Worm (Caenorhabditis elegans) whole organism, L1 larva: ENCODE measurements around the gene F41B4.1.

ENCODE experiments used
- C34B4.2 ChIP-seq: sonication (generic microtip); optimal IDR thresholded peaks from 2 replicates; lab custom pipeline; 2017; ENCODE audit warnings: mild to moderate bottlenecking, missing genetic modification characterization, missing compliant biosample characterization
- blmp-1 ChIP-seq: fragments of 150-350 bp; optimal IDR thresholded peaks from 2 replicates; lab custom pipeline; 2014; ENCODE audit warnings: missing biosample characterization, missing genetic modification characterization
- ceh-63 ChIP-seq: fragments of 200-800 bp; sonication (Bioruptor generic); optimal IDR thresholded peaks from 2 replicates; lab custom pipeline; 2018; ENCODE audit warnings: mild to moderate bottlenecking, missing genetic modification characterization, missing compliant biosample characterization
- ceh-8 ChIP-seq: fragments of 200-800 bp; sonication (Bioruptor generic); optimal IDR thresholded peaks from 2 replicates; lab custom pipeline; 2018; ENCODE audit warnings: mild to moderate bottlenecking, missing genetic modification characterization, moderate library complexity, missing compliant biosample characterization
- ceh-82 ChIP-seq, 3 experiments: fragments of 150-350 bp in 1 of 3; sonication (generic microtip) in 2 of 3; optimal IDR thresholded peaks; 2 replicates each; lab custom pipeline; 2014 to 2017; ENCODE audit warnings: missing biosample characterization in 3 of 3, missing genetic modification characterization in 3 of 3
- dpl-1 ChIP-seq, 3 experiments: fragments of 150-350 bp in 2 of 3; sonication (generic microtip) in 1 of 3; optimal IDR thresholded peaks; 2 replicates each; lab custom pipeline; 2014 to 2017; ENCODE audit warnings: missing biosample characterization in 3 of 3, missing genetic modification characterization in 3 of 3, missing genetic modification reagents in 3 of 3
- dsc-1 ChIP-seq: sonication (generic microtip); optimal IDR thresholded peaks from 2 replicates; lab custom pipeline; 2016; ENCODE audit warnings: mild to moderate bottlenecking, missing genetic modification characterization, missing compliant biosample characterization
- efl-1 ChIP-seq, 4 experiments: fragments of 150-350 bp; optimal IDR thresholded peaks in 3 of 4; peaks in 1 of 4; 1 replicate in 1 of 4; 2 replicates in 3 of 4; lab custom pipeline; 2014; ENCODE audit warnings: missing biosample characterization in 2 of 4, missing genetic modification characterization in 2 of 4, missing genetic modification reagents in 2 of 4
- efl-3 ChIP-seq: fragments of 200-800 bp; sonication (Bioruptor generic); optimal IDR thresholded peaks from 2 replicates; lab custom pipeline; 2018; ENCODE audit warnings: mild to moderate bottlenecking, missing genetic modification characterization, missing compliant biosample characterization
- egl-13 ChIP-seq: sonication (generic microtip); optimal IDR thresholded peaks from 2 replicates; lab custom pipeline; 2016; ENCODE audit warnings: missing genotype, missing genetic modification reagents, missing genetic modification characterization, missing compliant biosample characterization
- egl-27 ChIP-seq, 2 experiments: fragments of 150-350 bp in 1 of 2; sonication (generic microtip); optimal IDR thresholded peaks; 3 replicates each; lab custom pipeline; 2017 to 2018; ENCODE audit warnings: missing biosample characterization in 2 of 2, missing genetic modification characterization in 2 of 2, missing genetic modification reagents in 2 of 2
- elt-2 ChIP-seq: sonication (generic microtip); optimal IDR thresholded peaks from 2 replicates; lab custom pipeline; 2016; ENCODE audit warnings: missing genetic modification characterization, mild to moderate bottlenecking, inconsistent platforms, missing compliant biosample characterization, missing genetic modification reagents
- elt-3 ChIP-seq, 6 experiments: fragments of 150-350 bp in 1 of 6; sonication (generic microtip); optimal IDR thresholded peaks; 2 replicates each; lab custom pipeline; 2017 to 2018; ENCODE audit warnings: missing biosample characterization in 6 of 6, missing genetic modification characterization in 6 of 6, inconsistent platforms in 1 of 6
- fkh-4 ChIP-seq: sonication (generic microtip); optimal IDR thresholded peaks from 2 replicates; lab custom pipeline; 2016; ENCODE audit warnings: missing compliant biosample characterization, missing genetic modification characterization, borderline replicate concordance
- grh-1 ChIP-seq: fragments of 200-800 bp; sonication (Bioruptor generic); IDR thresholded peaks from 2 replicates; pipeline ENCODE4 v1.3.6; 2022; ENCODE audit warnings: missing genetic modification reagents, missing genetic modification characterization, missing compliant biosample characterization
- hlh-17 ChIP-seq: fragments of 200-800 bp; sonication (Bioruptor generic); optimal IDR thresholded peaks from 2 replicates; lab custom pipeline; 2018; ENCODE audit warnings: missing genetic modification characterization, mild to moderate bottlenecking, missing compliant biosample characterization, moderate library complexity, borderline replicate concordance
- hpl-2 ChIP-seq: fragments of 150-350 bp; optimal IDR thresholded peaks from 2 replicates; lab custom pipeline; 2014; ENCODE audit warnings: missing biosample characterization, missing genetic modification reagents, missing genetic modification characterization
- irx-1 ChIP-seq: sonication (generic microtip); optimal IDR thresholded peaks from 2 replicates; lab custom pipeline; 2016; ENCODE audit warnings: missing genetic modification characterization, missing compliant biosample characterization
- lin-14 ChIP-seq: fragments of 200-800 bp; sonication (Bioruptor generic); optimal IDR thresholded peaks from 2 replicates; lab custom pipeline; 2018; ENCODE audit warnings: mild to moderate bottlenecking, missing genetic modification characterization, moderate library complexity, missing compliant biosample characterization
- lin-15B ChIP-seq: fragments of 150-350 bp; sonication (generic microtip); optimal IDR thresholded peaks from 3 replicates; lab custom pipeline; 2014; ENCODE audit warnings: missing biosample characterization, missing genetic modification characterization
- lin-35 ChIP-seq, 2 experiments: fragments of 150-350 bp; optimal IDR thresholded peaks; 2 replicates each; lab custom pipeline; 2014; ENCODE audit warnings: missing biosample characterization in 2 of 2, missing genetic modification characterization in 2 of 2, missing genetic modification reagents in 2 of 2
- lir-3 ChIP-seq: sonication (generic microtip); optimal IDR thresholded peaks from 2 replicates; lab custom pipeline; 2016; ENCODE audit warnings: mild to moderate bottlenecking, missing genetic modification characterization, moderate library complexity, missing compliant biosample characterization; ENCODE audit not compliant: poor library complexity
- lsy-2 ChIP-seq, 2 experiments: fragments of 150-350 bp; optimal IDR thresholded peaks; 2 replicates each; lab custom pipeline; 2014; ENCODE audit warnings: missing biosample characterization in 2 of 2, missing genetic modification characterization in 2 of 2
- mdl-1 ChIP-seq, 2 experiments: fragments of 150-350 bp; optimal IDR thresholded peaks; 2 replicates each; lab custom pipeline; 2014 to 2017; ENCODE audit warnings: missing biosample characterization in 2 of 2, missing genetic modification characterization in 2 of 2, inconsistent platforms in 1 of 2
- mep-1 ChIP-seq: fragments of 150-350 bp; optimal IDR thresholded peaks from 2 replicates; lab custom pipeline; 2014; ENCODE audit warnings: missing biosample characterization, missing genetic modification characterization
- nhr-11 ChIP-seq: fragments of 150-350 bp; optimal IDR thresholded peaks from 2 replicates; lab custom pipeline; 2014; ENCODE audit warnings: missing biosample characterization, missing genetic modification characterization
- nhr-12 ChIP-seq: sonication (generic microtip); optimal IDR thresholded peaks from 2 replicates; lab custom pipeline; 2017; ENCODE audit warnings: missing biosample characterization, missing genetic modification characterization
- nhr-19 ChIP-seq: fragments of 200-800 bp; sonication (Bioruptor generic); conservative IDR thresholded peaks from 2 replicates; pipeline ENCODE4 v1.3.6; 2022; ENCODE audit warnings: missing genetic modification characterization, missing compliant biosample characterization
- nhr-47 ChIP-seq: sonication (generic microtip); optimal IDR thresholded peaks from 2 replicates; lab custom pipeline; 2016; ENCODE audit warnings: mild to moderate bottlenecking, missing genetic modification characterization, moderate library complexity, missing compliant biosample characterization
- nhr-76 ChIP-seq: sonication (generic microtip); optimal IDR thresholded peaks from 2 replicates; lab custom pipeline; 2017; ENCODE audit warnings: missing biosample characterization, missing genetic modification characterization
- nhr-84 ChIP-seq: sonication (generic microtip); optimal IDR thresholded peaks from 2 replicates; lab custom pipeline; 2017; ENCODE audit warnings: missing biosample characterization, missing genetic modification characterization
- nhr-85 ChIP-seq: sonication (generic microtip); peaks from one replicate; lab custom pipeline; 2016; ENCODE audit warnings: missing genetic modification characterization, inconsistent platforms, missing compliant biosample characterization
- nhr-90 ChIP-seq: sonication (generic microtip); optimal IDR thresholded peaks from 2 replicates; lab custom pipeline; 2016; ENCODE audit warnings: mild to moderate bottlenecking, missing genetic modification characterization, missing compliant biosample characterization; ENCODE audit not compliant: poor library complexity
- pag-3 ChIP-seq: sonication (generic microtip); optimal IDR thresholded peaks from 2 replicates; lab custom pipeline; 2017; ENCODE audit warnings: missing genetic modification characterization, mild to moderate bottlenecking, missing compliant biosample characterization, antibody characterized with exemption, borderline replicate concordance; ENCODE audit not compliant: insufficient read depth
- pax-3 ChIP-seq: fragments of 200-800 bp; sonication (Bioruptor generic); optimal IDR thresholded peaks from 2 replicates; lab custom pipeline; 2018; ENCODE audit warnings: mild to moderate bottlenecking, missing genetic modification characterization, moderate library complexity, missing compliant biosample characterization
- rnt-1 ChIP-seq: sonication (generic microtip); optimal IDR thresholded peaks from 2 replicates; lab custom pipeline; 2016; ENCODE audit warnings: mild to moderate bottlenecking, missing genetic modification characterization, moderate library complexity, missing compliant biosample characterization
- skn-1 ChIP-seq: fragments of 150-350 bp; optimal IDR thresholded peaks from 2 replicates; lab custom pipeline; 2014; ENCODE audit warnings: missing biosample characterization, missing genetic modification characterization
- snpc-4 ChIP-seq: fragments of 150-350 bp; optimal IDR thresholded peaks from 2 replicates; lab custom pipeline; 2014; ENCODE audit warnings: missing biosample characterization, missing genetic modification characterization
- swsn-7 ChIP-seq: sonication (generic microtip); optimal IDR thresholded peaks from 2 replicates; lab custom pipeline; 2016; ENCODE audit warnings: missing genetic modification characterization, missing compliant biosample characterization
- tbx-2 ChIP-seq: sonication (generic microtip); optimal IDR thresholded peaks from 2 replicates; lab custom pipeline; 2016; ENCODE audit warnings: missing genetic modification characterization, missing compliant biosample characterization
- unc-130 ChIP-seq: fragments of 150-350 bp; optimal IDR thresholded peaks from 2 replicates; lab custom pipeline; 2017; ENCODE audit warnings: missing biosample characterization, missing genetic modification characterization, inconsistent platforms
- unc-62 ChIP-seq: fragments of 150-350 bp; optimal IDR thresholded peaks from 2 replicates; lab custom pipeline; 2014; ENCODE audit warnings: missing biosample characterization, missing genetic modification reagents, missing genetic modification characterization
- unc-86 ChIP-seq: sonication (generic microtip); optimal IDR thresholded peaks from 2 replicates; lab custom pipeline; 2016; ENCODE audit warnings: missing genetic modification characterization, missing compliant biosample characterization
- vab-15 ChIP-seq: sonication (generic microtip); optimal IDR thresholded peaks from 2 replicates; lab custom pipeline; 2017; ENCODE audit warnings: missing genotype, mild to moderate bottlenecking, missing genetic modification characterization, missing compliant biosample characterization
- zip-4 ChIP-seq: fragments of 200-800 bp; sonication (Bioruptor generic); optimal IDR thresholded peaks from 2 replicates; lab custom pipeline; 2018; ENCODE audit warnings: mild to moderate bottlenecking, missing genetic modification characterization, moderate library complexity, missing compliant biosample characterization

Gene F41B4.1

DNA sequence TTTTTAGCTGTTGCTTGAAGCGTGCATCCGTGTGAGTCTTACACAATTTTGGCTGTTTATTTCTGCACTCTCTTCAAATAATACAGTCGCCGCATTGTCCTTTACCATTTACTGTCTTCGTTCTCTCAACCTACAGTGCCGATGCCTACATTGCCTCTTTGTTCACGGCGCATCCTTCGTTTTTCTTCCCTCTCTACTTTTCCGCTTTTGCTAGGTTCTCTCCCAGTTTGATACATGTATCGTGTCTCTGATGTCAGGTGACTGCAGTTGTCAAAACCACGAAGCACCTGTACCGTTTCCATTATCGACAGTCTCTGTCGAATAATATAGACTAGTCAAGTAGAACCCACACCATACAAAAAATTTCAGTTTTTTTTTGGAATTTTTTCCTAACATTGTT, 17.0 kb downstream of the F41B4.1 start (continued):
- TF ChIP-seq ceh-8 (GFP tag; lab: Kevin White, UChicago) (no peak), mep-1 (tag; lab: Kevin White, UChicago) (peak; percentile 67), elt-3 (tag; optimal IDR thresholded peaks at IDR 0.05; lab: Kevin White, UChicago) (peak in 1 of 6 experiments; percentile 75), dpl-1 (GFP tag; optimal IDR thresholded peaks at IDR 0.05; lab: Kevin White, UChicago) (peak in 1 of 3 experiments; percentile 6), unc-86 (tag; lab: Kevin White, UChicago) (no peak), tbx-2 (tag; lab: Kevin White, UChicago) (peak; percentile 2), vab-15 (tag; lab: Kevin White, UChicago) (no peak), skn-1 (tag; lab: Kevin White, UChicago) (no peak), ceh-82 (tag; optimal IDR thresholded peaks at IDR 0.05; lab: Kevin White, UChicago) (no peak), blmp-1 (peak; percentile 75), unc-130 (tag; lab: Kevin White, UChicago) (peak; percentile 49), nhr-12 (tag; lab: Kevin White, UChicago) (no peak), lir-3 (no peak), lin-15B (tag; lab: Kevin White, UChicago) (no peak), ceh-63 (GFP tag; lab: Kevin White, UChicago) (no peak), swsn-7 (peak; percentile 35), nhr-90 (peak; percentile 59), mdl-1 (tag; optimal IDR thresholded peaks at IDR 0.05; lab: Kevin White, UChicago) (peak in 1 of 2 experiments; percentile 60), elt-2 (tag; lab: Kevin White, UChicago) (peak; percentile 37), egl-13 (tag; lab: Kevin White, UChicago) (no peak)
- TF ChIP-seq, all 84 proteins: peak for 25

DNA sequence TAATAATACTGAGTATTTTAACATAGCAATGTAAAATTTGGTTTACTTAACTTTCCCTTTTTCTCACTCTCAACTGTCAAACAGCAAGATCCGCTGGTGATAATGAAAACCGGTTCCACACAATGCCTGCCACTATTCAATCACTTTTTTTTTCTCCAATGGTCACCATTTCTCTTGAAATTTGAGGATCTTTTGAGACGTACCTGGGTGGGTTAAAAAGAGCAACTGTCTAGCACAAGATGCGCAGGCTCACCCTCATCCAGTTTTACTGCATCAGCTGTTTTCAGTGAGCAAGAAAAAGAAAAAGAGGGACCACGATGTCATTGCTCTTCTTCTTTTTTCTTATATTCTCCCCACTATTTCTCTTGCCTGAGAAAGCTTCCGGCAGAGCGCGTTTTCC, 17.4 kb downstream of the F41B4.1 start:
- TF ChIP-seq fkh-4 (tag; lab: Kevin White, UChicago) (no peak), dpl-1 (GFP tag; optimal IDR thresholded peaks at IDR 0.05; lab: Kevin White, UChicago) (peak in 1 of 3 experiments; percentile 4), grh-1 (peak; percentile 84), lsy-2 (tag; optimal IDR thresholded peaks at IDR 0.05; lab: Kevin White, UChicago) (peak in 1 of 2 experiments; percentile 2), vab-15 (tag; lab: Kevin White, UChicago) (no peak), unc-62 (GFP tag; lab: Kevin White, UChicago) (no peak), dsc-1 (tag; lab: Kevin White, UChicago) (no peak), snpc-4 (no peak), nhr-85 (peak; percentile 83), lin-14 (peak; percentile 63), rnt-1 (tag; lab: Kevin White, UChicago) (peak; percentile 66), egl-27 (tag; optimal IDR thresholded peaks at IDR 0.05; lab: Kevin White, UChicago) (no peak), pax-3 (no peak), nhr-76 (tag; lab: Kevin White, UChicago) (peak; percentile 8), blmp-1 (peak; percentile 93), nhr-11 (tag; lab: Kevin White, UChicago) (no peak), pag-3 (tag; lab: Kevin White, UChicago) (peak; percentile 25), efl-1 (optimal IDR thresholded peaks at IDR 0.05; lab: Kevin White, UChicago) (no peak), efl-1 (GFP tag; optimal IDR thresholded peaks at IDR 0.05 in 1 of 2; lab: Kevin White, UChicago) (peak in 1 of 2 experiments; percentile 9)

DNA sequence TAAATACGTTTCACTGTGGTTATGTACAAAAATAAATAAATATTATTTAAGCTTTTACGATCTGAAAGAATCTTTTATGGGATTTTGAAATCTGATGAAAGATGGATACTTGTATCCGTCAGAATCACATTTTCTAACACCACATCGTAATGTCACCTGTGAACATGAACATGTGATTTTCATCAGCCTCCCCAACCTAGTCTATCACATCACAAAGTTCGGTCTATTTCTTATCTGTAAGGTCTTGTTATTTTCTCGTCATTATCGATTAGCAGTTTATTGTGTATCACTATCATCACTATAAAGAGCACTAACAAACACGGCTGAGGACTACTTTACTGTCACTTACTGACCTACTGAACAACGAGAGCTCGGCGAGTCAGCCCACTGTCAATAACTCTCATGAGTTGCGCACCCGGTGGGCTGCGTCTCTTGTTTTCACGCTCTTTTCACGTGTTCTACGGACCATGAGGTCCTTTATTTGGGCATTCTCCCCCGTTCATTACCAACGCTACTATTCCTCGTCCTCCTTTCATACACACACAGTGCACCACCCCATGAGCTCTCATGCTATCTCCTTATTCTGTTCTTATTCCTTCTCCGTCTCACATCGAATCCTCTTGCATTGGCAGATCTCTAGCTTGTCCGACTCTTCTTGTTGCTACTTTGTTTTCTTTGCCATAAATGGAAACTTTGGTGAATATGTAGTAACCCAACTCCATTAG, 18.4 kb downstream of the F41B4.1 start:
- TF ChIP-seq pag-3 (tag; lab: Kevin White, UChicago) (no peak), irx-1 (tag; lab: Kevin White, UChicago) (peak; percentile 23), rnt-1 (tag; lab: Kevin White, UChicago) (peak; percentile 18), mdl-1 (tag; optimal IDR thresholded peaks at IDR 0.05; lab: Kevin White, UChicago) (no peak), nhr-19 (GFP tag; lab: Robert Waterston, UW) (no peak), nhr-84 (tag; lab: Kevin White, UChicago) (no peak), elt-2 (tag; lab: Kevin White, UChicago) (peak; percentile 52), hlh-17 (GFP tag; lab: Kevin White, UChicago) (no peak), vab-15 (tag; lab: Kevin White, UChicago) (no peak), C34B4.2 (tag; lab: Kevin White, UChicago) (no peak), zip-4 (GFP tag; lab: Kevin White, UChicago) (no peak), lin-14 (peak; percentile 34), hpl-2 (GFP tag; lab: Kevin White, UChicago) (no peak), lin-35 (GFP tag; optimal IDR thresholded peaks at IDR 0.05; lab: Kevin White, UChicago) (peak in 1 of 2 experiments; percentile 64), egl-13 (tag; lab: Kevin White, UChicago) (no peak), nhr-47 (no peak), elt-3 (tag; optimal IDR thresholded peaks at IDR 0.05; lab: Kevin White, UChicago) (peak in 2 of 6 experiments; percentile 10 to 39), efl-3 (GFP tag; lab: Kevin White, UChicago) (no peak)
